Worm (Caenorhabditis elegans): ENCODE data around the gene mai-1.

mai-1 gene

DNA sequence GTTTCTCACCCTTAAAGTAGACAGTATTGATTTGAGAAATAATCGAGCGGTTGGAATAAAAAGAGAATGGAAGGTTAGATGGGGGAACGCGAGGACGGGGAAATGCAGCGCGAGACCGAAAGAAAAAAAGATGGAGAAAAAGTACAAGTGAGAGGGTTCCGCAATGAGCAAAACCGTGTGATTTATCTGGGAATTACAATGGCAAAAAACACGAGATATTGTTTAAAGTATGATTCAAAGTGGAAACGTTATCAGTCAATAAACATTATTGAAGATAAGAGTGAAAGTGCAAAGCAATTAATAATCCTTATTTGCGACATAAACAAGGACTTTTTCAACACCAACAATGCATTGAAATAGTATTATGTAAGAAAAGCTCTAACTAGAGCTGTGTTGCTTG, 14.2 kb downstream of the mai-1 start, which contains the start of gene ztf-13:
Gene ztf-13 (minus strand): TSS at position 11 of the 400 bp plus-strand sequence.
- TF ChIP-seq lin-35 (GFP tag; optimal IDR thresholded peaks at IDR 0.05) (peak in 1 of 2 experiments; percentile 0), nhr-71 (tag; optimal IDR thresholded peaks at IDR 0.05) (peak; percentile 27), elt-2 (tag; optimal IDR thresholded peaks at IDR 0.05) (peak; percentile 81), ztf-4 (tag; optimal IDR thresholded peaks at IDR 0.05) (no peak), lin-14 (GFP tag; optimal IDR thresholded peaks at IDR 0.05) (peak; percentile 28), jun-1 (tag; optimal IDR thresholded peaks at IDR 0.05) (peak; percentile 6), nhr-90 (tag; optimal IDR thresholded peaks at IDR 0.05; ENCODE audit: poor library complexity) (peak; percentile 10), C16A3.4 (tag; optimal IDR thresholded peaks at IDR 0.05) (no peak)

DNA sequence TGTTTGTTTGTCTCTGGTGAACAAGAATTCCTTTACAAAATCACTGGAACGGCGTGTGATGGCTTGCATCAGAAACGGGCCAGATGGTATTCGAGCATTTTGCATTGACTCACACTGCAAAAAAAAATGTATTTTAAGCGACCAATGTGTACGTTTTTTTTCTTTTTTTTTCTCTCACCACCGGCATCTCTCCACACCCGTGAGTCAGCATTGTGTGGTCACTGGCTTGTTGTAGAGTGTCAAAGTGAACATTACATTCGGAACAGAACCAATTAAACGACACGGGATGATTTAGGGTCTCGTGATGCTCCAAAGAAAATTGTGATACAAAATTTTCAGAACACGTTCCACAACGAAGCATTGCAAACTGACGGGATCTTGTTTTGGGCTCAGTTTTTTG, 14.8 kb downstream of the mai-1 start:
- no peak for TF ChIP-seq efl-1 (optimal IDR thresholded peaks at IDR 0.05)
- peak in 1 of 2 experiments; percentile 73 for TF ChIP-seq efl-1 (GFP tag; optimal IDR thresholded peaks at IDR 0.05 in 1 of 2)
- no peak for TF ChIP-seq nhr-71 (tag; optimal IDR thresholded peaks at IDR 0.05)
- TF ChIP-seq nhr-19 (GFP tag; conservative IDR thresholded peaks at IDR 0.05): no peak
- no peak for TF ChIP-seq tlp-1 (tag; optimal IDR thresholded peaks at IDR 0.05)
- TF ChIP-seq nhr-237 (tag; optimal IDR thresholded peaks at IDR 0.05): no peak

DNA sequence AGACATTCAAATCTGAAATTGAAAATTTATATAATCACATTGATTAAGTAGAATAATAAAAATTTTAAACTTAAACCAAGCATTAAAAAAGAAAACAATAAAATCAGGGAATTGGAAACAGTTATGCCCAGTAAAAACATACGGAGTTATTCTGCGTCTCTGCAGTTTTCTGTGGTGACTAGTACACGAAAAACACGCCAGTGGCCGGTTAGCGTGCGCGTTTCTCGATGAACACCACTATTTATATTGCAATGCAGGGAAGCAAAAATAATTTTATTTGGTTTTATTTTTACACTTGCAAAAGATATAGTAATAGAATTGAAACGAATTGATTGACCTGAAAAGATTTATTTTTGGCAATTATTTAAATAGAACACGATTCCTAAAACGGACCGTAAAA, 16.6 kb downstream of the mai-1 start, which contains the start of gene sec-3:
Gene sec-3 (minus strand): TSS at position 21 of the 400 bp plus-strand sequence.
- TF ChIP-seq unc-30 (tag; optimal IDR thresholded peaks at IDR 0.05) (no peak), rnt-1 (tag; optimal IDR thresholded peaks at IDR 0.05) (peak; percentile 94), C04F5.9 (tag; optimal IDR thresholded peaks at IDR 0.05) (peak; percentile 49), lin-35 (GFP tag; optimal IDR thresholded peaks at IDR 0.05) (peak; percentile 74 to 89), jun-1 (tag; optimal IDR thresholded peaks at IDR 0.05) (peak; percentile 41), hpl-2 (GFP tag; optimal IDR thresholded peaks at IDR 0.05) (peak; percentile 48), nhr-90 (tag; optimal IDR thresholded peaks at IDR 0.05; ENCODE audit: poor library complexity) (peak; percentile 94), aha-1 (tag; optimal IDR thresholded peaks at IDR 0.05) (peak; percentile 40), blmp-1 (tag; optimal IDR thresholded peaks at IDR 0.05) (peak; percentile 77), unc-130 (tag; optimal IDR thresholded peaks at IDR 0.05) (peak; percentile 86), aly-2 (tag; optimal IDR thresholded peaks at IDR 0.05) (peak; percentile 75), elt-2 (tag; optimal IDR thresholded peaks at IDR 0.05) (peak; percentile 85), mef-2 (tag; optimal IDR thresholded peaks at IDR 0.05) (no peak), zag-1 (tag; optimal IDR thresholded peaks at IDR 0.05) (no peak), nhr-19 (GFP tag; conservative IDR thresholded peaks at IDR 0.05) (peak; percentile 86), hlh-4 (tag; optimal IDR thresholded peaks at IDR 0.05) (no peak), pag-3 (tag; optimal IDR thresholded peaks at IDR 0.05; ENCODE audit: borderline replicate concordance, insufficient read depth) (no peak), F16B12.6 (tag; optimal IDR thresholded peaks at IDR 0.05) (peak; percentile 60), nhr-85 (tag) (peak; percentile 88), fkh-8 (tag; optimal IDR thresholded peaks at IDR 0.05) (peak; percentile 67), nhr-77 (tag; optimal IDR thresholded peaks at IDR 0.05) (peak; percentile 81), ces-1 (GFP tag; optimal IDR thresholded peaks at IDR 0.05) (no peak), unc-98 (GFP tag; IDR thresholded peaks at IDR 0.05) (no peak), zip-4 (GFP tag; optimal IDR thresholded peaks at IDR 0.05) (peak; percentile 62), skn-1 (tag; optimal IDR thresholded peaks at IDR 0.05) (peak; percentile 64), C34B4.2 (tag; optimal IDR thresholded peaks at IDR 0.05) (no peak), hlh-17 (GFP tag; optimal IDR thresholded peaks at IDR 0.05; ENCODE audit: borderline replicate concordance) (no peak), dsc-1 (tag; optimal IDR thresholded peaks at IDR 0.05) (peak; percentile 92), ceh-63 (GFP tag; optimal IDR thresholded peaks at IDR 0.05) (no peak), fkh-10 (GFP tag; optimal IDR thresholded peaks at IDR 0.05) (peak; percentile 43), mep-1 (tag; optimal IDR thresholded peaks at IDR 0.05) (peak; percentile 96), ceh-82 (tag; optimal IDR thresholded peaks at IDR 0.05) (peak; percentile 80 to 90 (median 88)), vab-15 (tag; optimal IDR thresholded peaks at IDR 0.05) (no peak), ama-1 (optimal IDR thresholded peaks at IDR 0.05) (peak; percentile 29), pqm-1 (tag; optimal IDR thresholded peaks at IDR 0.05) (no peak), nhr-11 (tag; optimal IDR thresholded peaks at IDR 0.05) (peak; percentile 65), grh-1 (GFP tag; IDR thresholded peaks at IDR 0.05) (peak; percentile 70), C16A3.4 (tag; optimal IDR thresholded peaks at IDR 0.05) (peak; percentile 91), ets-5 (GFP tag; IDR thresholded peaks at IDR 0.05) (no peak), isw-1 (GFP tag; IDR thresholded peaks at IDR 0.05) (peak; percentile 72), ceh-88 (GFP tag; IDR thresholded peaks at IDR 0.05) (peak; percentile 48; the same call in 1 of the 2 replicates), swsn-7 (tag; optimal IDR thresholded peaks at IDR 0.05) (peak; percentile 92)
